Fruit fly (Drosophila melanogaster): Measurements from ENCODE around the gene pasha.

DNA sequence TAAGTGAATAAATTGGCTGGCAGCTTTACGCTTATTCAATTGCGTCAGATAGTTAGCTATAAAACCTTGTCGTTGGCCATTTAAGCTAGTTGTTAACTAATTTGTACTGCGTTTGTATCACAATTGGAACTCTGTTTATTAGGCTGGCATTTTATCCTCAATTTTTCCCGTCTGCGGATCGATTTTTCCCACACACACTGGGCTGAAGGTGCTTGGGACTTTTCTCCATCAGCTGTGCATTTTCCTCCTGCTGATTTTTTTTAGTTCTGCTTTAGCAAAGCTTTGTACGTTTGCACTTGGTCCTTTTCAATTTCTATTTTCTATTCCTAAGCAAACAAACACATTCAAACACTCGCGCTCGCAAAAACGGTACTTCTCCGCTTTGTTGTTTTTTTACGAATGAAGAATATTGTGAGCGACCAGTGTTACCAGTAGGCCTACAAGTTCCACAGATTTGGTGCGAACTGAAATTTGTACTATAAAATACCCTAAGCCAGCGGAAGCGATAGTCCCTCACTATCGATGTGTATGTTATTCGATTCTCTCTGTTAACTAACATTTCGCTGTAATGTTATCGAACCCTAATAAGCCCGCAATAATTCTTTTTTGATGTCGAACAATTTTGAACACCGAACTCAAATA is 8.2 kb upstream of the pasha start:
- TF ChIP-seq usp (GFP tag; optimal IDR thresholded peaks at IDR 0.05): no peak
- TF ChIP-seq pan (optimal IDR thresholded peaks at IDR 0.05): no peak
- TF ChIP-seq EcR (GFP tag; optimal IDR thresholded peaks at IDR 0.05): no peak

Measured in whole organism.